Fruit fly (Drosophila melanogaster): ENCODE data around the gene Polr3I.

DNA sequence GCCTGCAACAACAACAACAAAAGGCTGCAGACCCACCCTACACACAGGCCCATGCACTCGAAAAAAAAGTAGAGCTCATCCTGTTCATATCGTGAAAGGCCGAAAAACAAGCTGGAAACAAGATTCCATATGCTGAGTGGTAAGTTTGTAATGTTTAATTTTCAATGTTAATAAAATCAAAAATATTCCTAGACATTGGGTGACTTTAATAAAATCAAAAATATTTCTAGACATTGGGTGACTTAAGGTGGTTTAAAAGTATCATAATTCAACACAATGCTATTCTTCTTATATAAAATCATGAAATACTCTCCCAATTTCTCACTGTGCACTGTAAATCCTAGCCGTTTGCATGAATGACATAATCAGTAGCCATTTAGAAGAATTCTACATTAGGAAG lies 4.4 kb upstream of the Polr3I start:
- TF ChIP-seq CG8478 (optimal IDR thresholded peaks at IDR 0.05) = no peak
- no peak for TF ChIP-seq CTCF (optimal IDR thresholded peaks at IDR 0.05)
